Worm (Caenorhabditis elegans): Measurements from ENCODE around the gene F20D12.12.

The F20D12.12 gene

ce11 chrIV:7943272-7943671 lies 4.0 kb upstream of the F20D12.12 start:
- no peak for TF ChIP-seq aly-1 (tag; optimal IDR thresholded peaks at IDR 0.05)
- TF ChIP-seq B0310.2 (tag; optimal IDR thresholded peaks at IDR 0.05) = no peak

- no peak for TF ChIP-seq scrt-1 (GFP tag; IDR thresholded peaks at IDR 0.05)
- no peak for TF ChIP-seq hmbx-1 (tag; optimal IDR thresholded peaks at IDR 0.05)
- no peak for TF ChIP-seq tbx-11 (GFP tag; IDR thresholded peaks at IDR 0.05)
- TF ChIP-seq ama-1 (optimal IDR thresholded peaks at IDR 0.05) = no peak
- TF ChIP-seq ceh-13 (GFP tag; optimal IDR thresholded peaks at IDR 0.05) = no peak
- no peak for TF ChIP-seq sea-1 (GFP tag; conservative IDR thresholded peaks at IDR 0.05)
Observed at ce11 chrIV:7946457-7946856, 783 bp upstream of the F20D12.12 start, which contains the start of gene czw-1. Gene czw-1, minus strand, starts transcription at chrIV:7946825.

ce11 chrIV:7948290-7948689 lies 1.1 kb downstream of the F20D12.12 start, which contains the start of gene mcm-3AP:
Gene mcm-3AP, plus strand, starts transcription at chrIV:7948672.
- TF ChIP-seq sea-1 (GFP tag; conservative IDR thresholded peaks at IDR 0.05) = peak; percentile 78
- TF ChIP-seq tbx-37 (GFP tag; conservative IDR thresholded peaks at IDR 0.05) = peak; percentile 72
- TF ChIP-seq pes-1 (GFP tag; IDR thresholded peaks at IDR 0.05) = peak; percentile 79
- 0 out of 2 replicates have a peak, but pooled peaks have one; percentile 37 for TF ChIP-seq scrt-1 (GFP tag; IDR thresholded peaks at IDR 0.05)

- TF ChIP-seq ets-7 (tag; optimal IDR thresholded peaks at IDR 0.05) = no peak
- no peak for TF ChIP-seq sea-1 (GFP tag; conservative IDR thresholded peaks at IDR 0.05)
- no peak for TF ChIP-seq pes-1 (GFP tag; IDR thresholded peaks at IDR 0.05)
- no peak for TF ChIP-seq ceh-13 (GFP tag; optimal IDR thresholded peaks at IDR 0.05)
- TF ChIP-seq hmg-4 (GFP tag; optimal IDR thresholded peaks at IDR 0.05) = no peak
Observed at ce11 chrIV:7954006-7954405, 6.8 kb downstream of the F20D12.12 start.

ce11 chrIV:7955849-7956248 lies 8.6 kb downstream of the F20D12.12 start, which contains the start of gene ceh-19:
Gene ceh-19, minus strand, starts transcription at chrIV:7955949.
- TF ChIP-seq pes-1 (GFP tag; IDR thresholded peaks at IDR 0.05) = no peak
- TF ChIP-seq sea-1 (GFP tag; conservative IDR thresholded peaks at IDR 0.05) = no peak
- no peak for TF ChIP-seq F13C5.2 (tag; optimal IDR thresholded peaks at IDR 0.05)
- TF ChIP-seq hmg-4 (GFP tag; optimal IDR thresholded peaks at IDR 0.05) = no peak

- TF ChIP-seq tbx-37 (GFP tag; conservative IDR thresholded peaks at IDR 0.05) = no peak
- TF ChIP-seq hmg-4 (GFP tag; optimal IDR thresholded peaks at IDR 0.05) = no peak
- TF ChIP-seq F13C5.2 (tag; optimal IDR thresholded peaks at IDR 0.05) = no peak
- TF ChIP-seq ets-7 (tag; optimal IDR thresholded peaks at IDR 0.05) = no peak
- TF ChIP-seq hmbx-1 (tag; optimal IDR thresholded peaks at IDR 0.05) = no peak
- no peak for TF ChIP-seq pes-1 (GFP tag; IDR thresholded peaks at IDR 0.05)
- no peak for TF ChIP-seq hnd-1 (tag; optimal IDR thresholded peaks at IDR 0.05)
- no peak for TF ChIP-seq ceh-36 (tag; optimal IDR thresholded peaks at IDR 0.05)
- no peak for TF ChIP-seq aly-1 (tag; optimal IDR thresholded peaks at IDR 0.05)
- no peak for TF ChIP-seq flt-1 (GFP tag; IDR thresholded peaks at IDR 0.05)
- no peak for TF ChIP-seq scrt-1 (GFP tag; IDR thresholded peaks at IDR 0.05)
- no peak for TF ChIP-seq ceh-13 (GFP tag; optimal IDR thresholded peaks at IDR 0.05)
- no peak for TF ChIP-seq B0310.2 (tag; optimal IDR thresholded peaks at IDR 0.05)
- no peak for TF ChIP-seq ama-1 (optimal IDR thresholded peaks at IDR 0.05)
- TF ChIP-seq sea-1 (GFP tag; conservative IDR thresholded peaks at IDR 0.05) = no peak
- no peak for TF ChIP-seq tbx-11 (GFP tag; IDR thresholded peaks at IDR 0.05)
Observed at ce11 chrIV:7956643-7957317, 9.5 kb downstream of the F20D12.12 start, which contains the start of gene csr-1. Gene csr-1, plus strand, starts transcription at chrIV:7957267.

- TF ChIP-seq hmg-4 (GFP tag; optimal IDR thresholded peaks at IDR 0.05) (no peak), scrt-1 (GFP tag; IDR thresholded peaks at IDR 0.05) (no peak), hnd-1 (tag; optimal IDR thresholded peaks at IDR 0.05) (no peak), ceh-36 (tag; optimal IDR thresholded peaks at IDR 0.05) (no peak), tbx-37 (GFP tag; conservative IDR thresholded peaks at IDR 0.05) (no peak), aly-1 (tag; optimal IDR thresholded peaks at IDR 0.05) (no peak), B0310.2 (tag; optimal IDR thresholded peaks at IDR 0.05) (no peak), tbx-11 (GFP tag; IDR thresholded peaks at IDR 0.05) (no peak), tra-4 (tag; optimal IDR thresholded peaks at IDR 0.05) (no peak), sea-1 (GFP tag; conservative IDR thresholded peaks at IDR 0.05) (no peak), ceh-13 (GFP tag; optimal IDR thresholded peaks at IDR 0.05) (no peak), flt-1 (GFP tag; IDR thresholded peaks at IDR 0.05) (no peak), ets-7 (tag; optimal IDR thresholded peaks at IDR 0.05) (no peak), ama-1 (optimal IDR thresholded peaks at IDR 0.05) (no peak), pes-1 (GFP tag; IDR thresholded peaks at IDR 0.05) (no peak), F13C5.2 (tag; optimal IDR thresholded peaks at IDR 0.05) (no peak), hmbx-1 (tag; optimal IDR thresholded peaks at IDR 0.05) (no peak)
Observed at ce11 chrIV:7957504-7957903, 10.3 kb downstream of the F20D12.12 start, which contains the start of gene frpr-10. Gene frpr-10, plus strand, starts transcription at chrIV:7957804.

- TF ChIP-seq flt-1 (GFP tag; IDR thresholded peaks at IDR 0.05) (no peak), scrt-1 (GFP tag; IDR thresholded peaks at IDR 0.05) (no peak), ets-7 (tag; optimal IDR thresholded peaks at IDR 0.05) (no peak), hmg-4 (GFP tag; optimal IDR thresholded peaks at IDR 0.05) (no peak), ceh-13 (GFP tag; optimal IDR thresholded peaks at IDR 0.05) (no peak), hnd-1 (tag; optimal IDR thresholded peaks at IDR 0.05) (no peak), tbx-11 (GFP tag; IDR thresholded peaks at IDR 0.05) (no peak), B0310.2 (tag; optimal IDR thresholded peaks at IDR 0.05) (no peak), tra-4 (tag; optimal IDR thresholded peaks at IDR 0.05) (no peak), F13C5.2 (tag; optimal IDR thresholded peaks at IDR 0.05) (no peak), aly-1 (tag; optimal IDR thresholded peaks at IDR 0.05) (no peak), ceh-36 (tag; optimal IDR thresholded peaks at IDR 0.05) (no peak), pes-1 (GFP tag; IDR thresholded peaks at IDR 0.05) (no peak), sea-1 (GFP tag; conservative IDR thresholded peaks at IDR 0.05) (no peak), hmbx-1 (tag; optimal IDR thresholded peaks at IDR 0.05) (no peak), ama-1 (optimal IDR thresholded peaks at IDR 0.05) (no peak), tbx-37 (GFP tag; conservative IDR thresholded peaks at IDR 0.05) (no peak)
Observed at ce11 chrIV:7958092-7958491, 10.9 kb downstream of the F20D12.12 start.

Measured in whole organism, early embryonic.